Worm (Caenorhabditis elegans): ENCODE measurements around the gene F38H12.5.

Gene F38H12.5

DNA sequence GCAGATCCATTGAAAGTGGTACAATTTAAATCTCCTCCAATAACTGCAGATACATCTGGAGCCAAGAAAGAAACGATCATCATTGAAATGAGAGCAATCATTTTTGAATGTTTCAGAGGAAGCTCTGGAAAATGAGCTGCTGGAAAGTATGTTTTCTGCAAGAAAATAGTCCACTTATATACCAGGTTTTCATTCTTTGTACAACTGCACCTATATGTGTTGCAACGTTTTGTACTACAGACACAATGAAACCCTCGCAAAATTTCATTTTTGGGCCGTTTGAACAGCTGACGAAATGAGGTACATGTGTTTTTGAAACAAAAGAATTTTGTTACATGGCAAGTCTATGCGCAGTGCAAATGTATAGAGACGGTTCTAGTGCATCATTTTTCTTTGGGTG is 35.5 kb upstream of the F38H12.5 start, which contains the start of gene T05B4.9:
Gene T05B4.9, minus strand, starts transcription at position 101 of the 400 bp plus-strand sequence.
- TF ChIP-seq tra-4 (tag; optimal IDR thresholded peaks at IDR 0.05) (no peak), tbx-37 (GFP tag; conservative IDR thresholded peaks at IDR 0.05) (no peak), hmbx-1 (tag; optimal IDR thresholded peaks at IDR 0.05) (no peak), hnd-1 (tag; optimal IDR thresholded peaks at IDR 0.05) (no peak), pes-1 (GFP tag; IDR thresholded peaks at IDR 0.05) (no peak), ceh-36 (tag; optimal IDR thresholded peaks at IDR 0.05) (no peak), aly-1 (tag; optimal IDR thresholded peaks at IDR 0.05) (no peak), hmg-4 (GFP tag; optimal IDR thresholded peaks at IDR 0.05) (no peak), flt-1 (GFP tag; IDR thresholded peaks at IDR 0.05) (no peak), scrt-1 (GFP tag; IDR thresholded peaks at IDR 0.05) (no peak), ama-1 (optimal IDR thresholded peaks at IDR 0.05) (no peak), sea-1 (GFP tag; conservative IDR thresholded peaks at IDR 0.05) (no peak), B0310.2 (tag; optimal IDR thresholded peaks at IDR 0.05) (no peak), F13C5.2 (tag; optimal IDR thresholded peaks at IDR 0.05) (no peak), ceh-13 (GFP tag; optimal IDR thresholded peaks at IDR 0.05) (no peak), ets-7 (tag; optimal IDR thresholded peaks at IDR 0.05) (no peak), tbx-11 (GFP tag; IDR thresholded peaks at IDR 0.05) (no peak)

DNA sequence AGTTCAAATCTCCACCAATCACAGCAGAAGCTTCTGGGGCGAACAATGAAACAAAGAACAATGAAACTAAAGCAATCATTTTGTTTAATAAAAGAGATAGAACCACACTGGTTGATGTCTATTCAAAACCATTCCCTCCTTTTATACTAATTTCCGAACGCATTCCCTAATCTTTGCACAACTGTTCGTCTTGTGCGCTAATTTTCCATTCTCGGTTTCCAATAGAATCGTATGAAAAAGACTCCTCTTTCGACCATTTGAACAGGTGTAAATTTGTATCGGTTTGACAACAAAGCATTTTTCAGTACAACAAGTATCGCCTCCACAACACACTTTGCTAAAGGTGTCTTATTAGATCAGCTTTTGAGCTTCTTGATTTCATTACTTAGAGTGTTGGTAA is 33.2 kb upstream of the F38H12.5 start, which contains the start of gene T05B4.8:
Gene T05B4.8, minus strand, starts transcription at position 101 of the 400 bp plus-strand sequence.
- TF ChIP-seq hmbx-1 (tag; optimal IDR thresholded peaks at IDR 0.05), result no peak
- no peak for TF ChIP-seq B0310.2 (tag; optimal IDR thresholded peaks at IDR 0.05)
- TF ChIP-seq scrt-1 (GFP tag; IDR thresholded peaks at IDR 0.05), result no peak
- no peak for TF ChIP-seq hnd-1 (tag; optimal IDR thresholded peaks at IDR 0.05)
- no peak for TF ChIP-seq sea-1 (GFP tag; conservative IDR thresholded peaks at IDR 0.05)
- no peak for TF ChIP-seq aly-1 (tag; optimal IDR thresholded peaks at IDR 0.05)

ce11 chrV:4114627-4115026 is 31.8 kb upstream of the F38H12.5 start, which contains the start of gene srw-133:
srw-133 (minus strand) TSS chrV:4114727.
- TF ChIP-seq hmbx-1 (tag; optimal IDR thresholded peaks at IDR 0.05) (no peak), tbx-37 (GFP tag; conservative IDR thresholded peaks at IDR 0.05) (no peak), hmg-4 (GFP tag; optimal IDR thresholded peaks at IDR 0.05) (no peak), flt-1 (GFP tag; IDR thresholded peaks at IDR 0.05) (no peak)

DNA sequence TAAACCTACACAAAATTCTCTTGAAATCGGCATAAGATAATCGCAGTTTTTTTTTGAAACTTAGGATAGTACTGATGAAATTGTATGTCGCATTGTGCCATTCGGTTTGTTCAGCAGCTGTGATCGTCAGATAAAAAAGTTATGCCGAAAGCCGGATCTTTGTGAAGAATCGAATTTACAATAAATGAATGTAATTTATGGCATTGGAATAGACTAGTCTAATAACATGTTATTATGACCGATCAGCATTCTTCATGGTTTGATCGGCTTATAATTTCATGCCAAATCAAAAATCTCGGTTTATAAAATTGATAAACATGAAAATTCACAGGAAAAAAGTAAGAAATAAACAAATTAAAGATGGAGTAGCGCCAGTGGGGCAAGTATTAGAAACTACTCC is 29.7 kb upstream of the F38H12.5 start, which contains the start of gene srw-134:
Gene srw-134, minus strand, starts transcription at position 101 of the 400 bp plus-strand sequence.
- TF ChIP-seq pes-1 (GFP tag; IDR thresholded peaks at IDR 0.05) (no peak), flt-1 (GFP tag; IDR thresholded peaks at IDR 0.05) (no peak), ceh-36 (tag; optimal IDR thresholded peaks at IDR 0.05) (no peak), hnd-1 (tag; optimal IDR thresholded peaks at IDR 0.05) (no peak)

DNA sequence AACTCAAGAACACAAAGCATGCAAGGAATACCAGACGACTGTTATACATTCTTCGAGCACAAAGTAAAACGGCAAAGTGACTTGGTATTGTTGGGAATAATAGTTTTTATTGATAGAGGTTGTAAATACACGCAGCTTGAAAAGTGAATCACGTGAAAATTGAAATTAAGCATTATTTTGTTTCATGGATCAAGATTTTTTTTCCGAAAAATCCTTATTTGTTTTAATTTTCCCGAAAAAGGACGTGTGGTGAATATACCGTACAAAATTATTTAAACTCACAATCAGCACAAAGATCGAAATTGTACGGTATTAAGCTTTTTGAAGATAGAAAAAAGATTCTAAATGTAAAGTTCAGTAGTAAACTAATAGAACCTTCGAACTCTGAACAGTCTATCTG is 27.0 kb upstream of the F38H12.5 start, which contains the start of gene clc-18:
Gene clc-18, minus strand, starts transcription at position 101 of the 400 bp plus-strand sequence.
- TF ChIP-seq tbx-37 (GFP tag; conservative IDR thresholded peaks at IDR 0.05) (no peak), hnd-1 (tag; optimal IDR thresholded peaks at IDR 0.05) (no peak), ceh-36 (tag; optimal IDR thresholded peaks at IDR 0.05) (no peak), hmbx-1 (tag; optimal IDR thresholded peaks at IDR 0.05) (no peak), scrt-1 (GFP tag; IDR thresholded peaks at IDR 0.05) (no peak), flt-1 (GFP tag; IDR thresholded peaks at IDR 0.05) (no peak), ama-1 (optimal IDR thresholded peaks at IDR 0.05) (no peak), aly-1 (tag; optimal IDR thresholded peaks at IDR 0.05) (no peak), B0310.2 (tag; optimal IDR thresholded peaks at IDR 0.05) (no peak), pes-1 (GFP tag; IDR thresholded peaks at IDR 0.05) (no peak), F13C5.2 (tag; optimal IDR thresholded peaks at IDR 0.05) (no peak), tra-4 (tag; optimal IDR thresholded peaks at IDR 0.05) (no peak), sea-1 (GFP tag; conservative IDR thresholded peaks at IDR 0.05) (no peak), tbx-11 (GFP tag; IDR thresholded peaks at IDR 0.05) (no peak), ceh-13 (GFP tag; optimal IDR thresholded peaks at IDR 0.05) (no peak), hmg-4 (GFP tag; optimal IDR thresholded peaks at IDR 0.05) (no peak)

- TF ChIP-seq flt-1 (GFP tag; IDR thresholded peaks at IDR 0.05), result no peak
- no peak for TF ChIP-seq tbx-11 (GFP tag; IDR thresholded peaks at IDR 0.05)
Observed at ce11 chrV:4106688-4107087, 23.8 kb upstream of the F38H12.5 start.

DNA sequence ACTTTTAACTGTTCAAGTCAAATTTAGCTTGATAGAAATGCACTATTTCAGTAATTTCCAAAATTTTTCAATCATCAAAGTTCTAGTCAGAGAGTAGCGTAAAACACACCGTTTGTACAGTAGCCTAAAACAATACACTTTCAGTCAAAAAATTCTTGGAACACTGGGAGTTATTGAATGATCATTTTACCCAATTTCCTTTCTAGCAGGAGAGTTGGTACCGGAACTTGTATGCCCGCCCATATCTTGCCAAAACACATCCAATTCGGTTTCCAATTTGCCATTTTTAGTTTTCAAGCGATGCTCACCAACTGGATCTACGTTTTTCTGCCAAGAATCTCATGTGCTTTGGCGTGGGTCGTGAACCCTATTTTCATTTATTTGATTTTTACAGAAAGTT is 21.4 kb upstream of the F38H12.5 start, which contains the start of gene srj-39:
Gene srj-39, plus strand, starts transcription at position 301 of the 400 bp plus-strand sequence.
- TF ChIP-seq tbx-11 (GFP tag; IDR thresholded peaks at IDR 0.05), result no peak
- no peak for TF ChIP-seq hmbx-1 (tag; optimal IDR thresholded peaks at IDR 0.05)
- no peak for TF ChIP-seq scrt-1 (GFP tag; IDR thresholded peaks at IDR 0.05)
- no peak for TF ChIP-seq aly-1 (tag; optimal IDR thresholded peaks at IDR 0.05)
- TF ChIP-seq ama-1 (optimal IDR thresholded peaks at IDR 0.05), result no peak
- TF ChIP-seq tbx-37 (GFP tag; conservative IDR thresholded peaks at IDR 0.05), result no peak
- no peak for TF ChIP-seq ets-7 (tag; optimal IDR thresholded peaks at IDR 0.05)
- TF ChIP-seq ceh-36 (tag; optimal IDR thresholded peaks at IDR 0.05), result no peak
- no peak for TF ChIP-seq hnd-1 (tag; optimal IDR thresholded peaks at IDR 0.05)
- TF ChIP-seq sea-1 (GFP tag; conservative IDR thresholded peaks at IDR 0.05), result no peak
- no peak for TF ChIP-seq B0310.2 (tag; optimal IDR thresholded peaks at IDR 0.05)
- no peak for TF ChIP-seq pes-1 (GFP tag; IDR thresholded peaks at IDR 0.05)
- TF ChIP-seq flt-1 (GFP tag; IDR thresholded peaks at IDR 0.05), result no peak
- TF ChIP-seq F13C5.2 (tag; optimal IDR thresholded peaks at IDR 0.05), result no peak
- TF ChIP-seq tra-4 (tag; optimal IDR thresholded peaks at IDR 0.05), result no peak

ce11 chrV:4101567-4101966 is 18.7 kb upstream of the F38H12.5 start, which contains the start of gene srj-40:
srj-40 (plus strand) TSS chrV:4101867.
- TF ChIP-seq flt-1 (GFP tag; IDR thresholded peaks at IDR 0.05) (no peak), hnd-1 (tag; optimal IDR thresholded peaks at IDR 0.05) (no peak), tra-4 (tag; optimal IDR thresholded peaks at IDR 0.05) (no peak), aly-1 (tag; optimal IDR thresholded peaks at IDR 0.05) (no peak), F13C5.2 (tag; optimal IDR thresholded peaks at IDR 0.05) (no peak), scrt-1 (GFP tag; IDR thresholded peaks at IDR 0.05) (no peak), B0310.2 (tag; optimal IDR thresholded peaks at IDR 0.05) (no peak), hmg-4 (GFP tag; optimal IDR thresholded peaks at IDR 0.05) (no peak), tbx-37 (GFP tag; conservative IDR thresholded peaks at IDR 0.05) (no peak), ceh-36 (tag; optimal IDR thresholded peaks at IDR 0.05) (no peak), tbx-11 (GFP tag; IDR thresholded peaks at IDR 0.05) (no peak), ama-1 (optimal IDR thresholded peaks at IDR 0.05) (no peak), sea-1 (GFP tag; conservative IDR thresholded peaks at IDR 0.05) (no peak), ceh-13 (GFP tag; optimal IDR thresholded peaks at IDR 0.05) (no peak), ets-7 (tag; optimal IDR thresholded peaks at IDR 0.05) (no peak), pes-1 (GFP tag; IDR thresholded peaks at IDR 0.05) (no peak)

Data from whole organism, early embryonic.